Fruit fly (Drosophila melanogaster) Kc167 (cell line): ENCODE results near the gene CG9839.

Experiments used
- Myc ChIP-seq: fragments of >200 bp; optimal IDR thresholded peaks from 2 replicates; lab custom pipeline; 2017; ENCODE audit warnings: missing external identifiers
- Sin3A ChIP-seq: fragments of >200 bp; optimal IDR thresholded peaks from 2 replicates; lab custom pipeline; 2018; ENCODE audit warnings: missing external identifiers
- h ChIP-seq: fragments of >200 bp; optimal IDR thresholded peaks from 3 replicates; lab custom pipeline; 2018; ENCODE audit warnings: missing external identifiers
- insv ChIP-seq: fragments of >200 bp; optimal IDR thresholded peaks from 3 replicates; lab custom pipeline; 2018; ENCODE audit warnings: missing external identifiers
- psq ChIP-seq: fragments of >200 bp; optimal IDR thresholded peaks from 2 replicates; lab custom pipeline; 2017; ENCODE audit warnings: missing external identifiers
- ttk ChIP-seq: sonication (Bioruptor generic); optimal IDR thresholded peaks from 2 replicates; lab custom pipeline; 2017; ENCODE audit warnings: missing external identifiers

The CG9839 gene

DNA sequence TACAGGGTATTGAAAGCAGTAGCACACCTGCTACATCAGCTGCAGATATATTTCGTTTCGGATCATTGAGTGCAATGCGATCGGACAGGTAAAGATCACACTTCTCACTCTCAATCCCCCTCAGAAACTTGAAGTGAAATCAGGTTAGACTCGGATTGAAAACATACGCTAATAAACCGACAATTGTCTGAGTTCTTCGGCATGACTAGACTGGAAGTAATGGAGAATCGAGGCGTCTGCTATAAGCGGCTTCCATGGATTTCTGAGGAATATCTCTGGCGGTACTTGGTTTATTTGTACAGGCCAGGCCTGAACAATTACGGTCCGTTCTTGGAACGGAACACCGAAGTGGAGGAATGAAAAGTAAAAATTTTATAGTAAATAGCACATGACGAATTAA, 35.4 kb upstream of the CG9839 start:
- TF ChIP-seq ttk: no peak
- no peak for TF ChIP-seq Myc (lab: Kevin White, UChicago)
- no peak for TF ChIP-seq insv (lab: Kevin White, UChicago)
- TF ChIP-seq Sin3A (lab: Kevin White, UChicago): no peak
- no peak for TF ChIP-seq h (lab: Kevin White, UChicago)

DNA sequence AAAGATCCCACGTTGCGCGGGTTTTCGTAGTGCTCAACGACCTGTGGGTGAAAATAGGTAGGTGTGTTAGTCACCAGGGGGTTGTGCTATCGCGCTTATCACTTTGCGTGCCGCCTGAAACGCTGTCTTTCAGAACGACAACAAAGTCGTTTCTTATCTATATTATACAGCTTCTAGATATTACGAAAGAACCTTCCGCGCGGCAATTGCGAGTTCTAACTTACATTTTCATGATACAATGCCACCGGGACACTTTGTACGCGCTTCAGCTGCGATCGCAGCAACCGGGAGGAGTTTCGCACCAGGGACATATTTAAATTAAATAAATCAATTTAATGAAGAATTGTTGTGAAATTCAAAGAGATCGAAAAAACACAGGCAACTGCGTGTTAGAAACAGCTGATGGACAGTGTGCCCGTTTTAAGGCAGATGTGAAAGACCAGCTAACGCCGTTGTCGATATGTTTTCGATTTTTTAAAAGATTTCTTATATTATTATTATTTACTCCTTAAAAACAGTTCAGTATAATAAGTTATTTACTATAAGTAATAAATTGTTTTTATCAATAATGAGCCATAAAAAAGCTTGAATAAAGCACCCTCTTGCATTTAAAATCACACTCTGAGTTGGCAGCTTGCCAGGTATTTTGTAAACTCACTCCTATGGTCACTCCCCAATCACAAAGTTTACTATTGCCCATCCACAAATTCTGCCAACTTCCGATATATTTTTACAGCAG, 18.3 kb upstream of the CG9839 start, which contains the start of the genes IscU and CG8379:
Gene IscU, minus strand, starts transcription at position 417 of the 739 bp plus-strand sequence.
Gene CG8379, plus strand, starts transcription at position 651 of the 739 bp plus-strand sequence.
- no peak for TF ChIP-seq insv (lab: Kevin White, UChicago)
- TF ChIP-seq Myc (lab: Kevin White, UChicago): no peak
- no peak for TF ChIP-seq ttk

DNA sequence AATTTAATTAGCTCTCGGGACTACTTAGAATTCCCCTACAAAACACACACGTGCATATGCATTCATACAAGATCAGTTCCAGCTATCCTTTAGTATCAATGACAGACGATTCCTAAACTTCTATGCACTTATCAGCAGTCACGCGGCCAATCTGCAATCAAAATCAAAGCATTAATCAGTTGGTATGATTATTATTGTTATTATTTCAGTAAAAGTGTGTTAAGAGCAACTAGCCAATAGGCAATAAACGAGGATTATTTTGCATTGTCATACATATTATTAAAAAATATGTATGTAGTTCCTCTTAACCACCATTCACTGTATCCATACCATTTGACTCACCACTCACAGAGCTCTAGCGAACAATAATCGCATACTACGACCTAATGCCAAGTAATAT, 17.3 kb upstream of the CG9839 start:
- TF ChIP-seq h (lab: Kevin White, UChicago): no peak
- TF ChIP-seq insv (lab: Kevin White, UChicago): no peak
- TF ChIP-seq ttk: no peak
- no peak for TF ChIP-seq Sin3A (lab: Kevin White, UChicago)
- no peak for TF ChIP-seq psq
- no peak for TF ChIP-seq Myc (lab: Kevin White, UChicago)

DNA sequence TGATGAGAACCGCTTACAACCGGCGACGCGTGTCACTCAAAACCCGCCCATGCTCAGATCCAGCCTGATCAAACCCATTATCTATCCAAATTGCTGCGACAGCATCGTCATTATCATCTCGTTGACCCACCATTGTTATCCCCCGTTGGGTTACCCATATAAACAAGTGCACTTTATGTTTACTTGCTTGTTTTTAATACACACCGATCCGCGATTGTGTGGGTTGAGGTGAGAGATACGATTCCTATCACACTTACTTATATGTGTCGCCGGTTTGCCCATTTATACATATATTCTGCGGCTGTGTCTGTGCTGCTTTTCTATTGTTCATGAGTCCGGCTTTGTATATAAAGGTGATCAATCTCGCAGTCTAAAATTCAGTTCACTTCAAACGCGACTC, 16.0 kb upstream of the CG9839 start, which contains the start of gene CG8369:
Gene CG8369, plus strand, starts transcription at position 386 of the 400 bp plus-strand sequence.
- TF ChIP-seq ttk: no peak
- no peak for TF ChIP-seq Myc (lab: Kevin White, UChicago)
- no peak for TF ChIP-seq insv (lab: Kevin White, UChicago)
- TF ChIP-seq Sin3A (lab: Kevin White, UChicago): no peak
- TF ChIP-seq psq: no peak
- TF ChIP-seq h (lab: Kevin White, UChicago): no peak

DNA sequence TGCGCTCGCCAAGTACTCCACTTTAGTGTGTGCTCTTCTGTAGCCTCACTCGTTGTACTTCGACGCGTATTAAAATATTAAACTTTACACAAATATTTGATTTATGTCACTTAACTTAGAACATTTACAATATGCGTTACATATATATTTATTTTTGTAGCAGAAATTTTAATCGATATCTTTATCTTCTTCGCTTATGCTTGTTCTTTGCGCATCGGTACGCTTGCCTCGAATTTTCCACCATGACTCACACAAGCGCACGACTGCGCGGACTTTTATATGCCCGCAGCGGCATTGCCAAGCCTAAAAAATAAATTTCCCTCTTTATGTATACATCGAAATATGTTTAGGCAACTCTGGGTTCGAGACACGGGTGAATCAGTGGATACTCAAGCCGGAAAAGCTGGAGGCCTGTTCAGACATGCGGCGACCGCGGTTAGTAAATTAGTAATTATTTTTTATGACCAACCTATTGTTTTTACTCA, 14.9 kb upstream of the CG9839 start, which contains the start of gene aqz:
Gene aqz, minus strand, starts transcription at position 255 of the 485 bp plus-strand sequence.
- TF ChIP-seq insv (lab: Kevin White, UChicago) (no peak), Sin3A (lab: Kevin White, UChicago) (no peak), h (lab: Kevin White, UChicago) (no peak), ttk (no peak), Myc (lab: Kevin White, UChicago) (no peak), psq (no peak)

DNA sequence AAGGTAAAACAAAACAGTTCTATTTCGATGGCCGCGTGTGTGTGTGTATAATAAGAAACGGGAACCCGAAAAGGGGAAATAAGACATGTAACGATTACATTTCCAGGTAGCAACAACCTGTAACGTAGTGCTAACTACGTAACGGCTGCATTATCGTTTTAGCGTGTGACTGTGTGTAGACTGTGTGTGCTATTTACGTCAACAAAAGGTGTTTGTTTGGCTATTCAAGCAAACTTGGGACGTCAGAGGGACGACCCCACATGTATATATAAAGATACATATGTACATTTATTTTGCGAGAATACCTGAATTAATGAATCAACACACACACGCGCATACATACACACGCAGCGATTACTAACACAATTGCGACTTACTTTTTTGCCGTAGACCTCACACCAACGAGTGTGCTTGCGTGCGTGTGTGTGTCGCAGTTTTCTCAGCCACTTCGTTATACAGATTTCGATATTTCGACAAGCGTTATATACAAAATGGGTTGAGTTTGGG, 14.0 kb upstream of the CG9839 start:
- TF ChIP-seq Sin3A (lab: Kevin White, UChicago): no peak
- TF ChIP-seq insv (lab: Kevin White, UChicago): no peak
- no peak for TF ChIP-seq h (lab: Kevin White, UChicago)
- TF ChIP-seq Myc (lab: Kevin White, UChicago): no peak
- TF ChIP-seq ttk: no peak
- no peak for TF ChIP-seq psq

DNA sequence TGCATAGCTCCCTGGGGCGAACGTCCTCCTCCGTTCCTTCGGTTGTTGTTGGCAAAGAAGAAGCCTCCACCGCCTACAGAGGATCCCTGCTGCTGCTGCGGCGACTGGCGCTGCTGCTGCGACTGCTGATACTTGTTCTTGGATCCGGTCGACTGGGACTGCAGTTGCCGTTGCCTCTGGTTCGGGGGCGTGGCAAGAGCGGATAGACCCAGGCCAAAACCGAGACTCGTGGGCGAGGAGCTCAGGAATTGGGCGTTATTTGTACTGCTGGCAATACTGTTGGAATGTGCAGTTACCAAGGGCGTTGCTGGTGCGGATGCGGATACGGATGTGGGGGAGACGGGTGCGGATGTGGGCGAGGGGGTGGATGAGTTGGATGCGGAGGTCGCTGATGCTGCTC, 12.6 kb upstream of the CG9839 start:
- TF ChIP-seq Myc (lab: Kevin White, UChicago) (no peak), ttk (peak; percentile 98)

DNA sequence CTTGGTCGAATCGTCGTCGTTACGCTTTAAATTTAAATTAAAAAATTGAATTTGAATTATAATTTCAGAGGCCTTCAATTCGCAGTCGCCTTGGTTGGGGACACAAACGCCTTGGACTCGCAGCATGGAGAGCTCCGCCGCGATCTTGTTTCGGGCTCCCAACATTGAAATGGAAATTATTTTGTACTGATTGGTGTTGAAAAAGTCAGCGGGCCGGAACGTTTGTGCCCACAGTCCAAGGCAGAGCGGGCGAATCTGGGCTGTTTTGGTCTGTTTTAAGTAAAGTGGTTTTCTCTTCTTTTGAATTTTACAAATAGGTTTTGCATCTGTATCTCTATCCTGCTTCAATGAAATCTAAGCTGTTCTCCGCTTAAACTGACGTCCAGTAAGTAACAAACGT, 9.5 kb upstream of the CG9839 start:
- TF ChIP-seq h (lab: Kevin White, UChicago) (no peak), insv (lab: Kevin White, UChicago) (no peak), ttk (no peak), psq (no peak), Myc (lab: Kevin White, UChicago) (no peak)

DNA sequence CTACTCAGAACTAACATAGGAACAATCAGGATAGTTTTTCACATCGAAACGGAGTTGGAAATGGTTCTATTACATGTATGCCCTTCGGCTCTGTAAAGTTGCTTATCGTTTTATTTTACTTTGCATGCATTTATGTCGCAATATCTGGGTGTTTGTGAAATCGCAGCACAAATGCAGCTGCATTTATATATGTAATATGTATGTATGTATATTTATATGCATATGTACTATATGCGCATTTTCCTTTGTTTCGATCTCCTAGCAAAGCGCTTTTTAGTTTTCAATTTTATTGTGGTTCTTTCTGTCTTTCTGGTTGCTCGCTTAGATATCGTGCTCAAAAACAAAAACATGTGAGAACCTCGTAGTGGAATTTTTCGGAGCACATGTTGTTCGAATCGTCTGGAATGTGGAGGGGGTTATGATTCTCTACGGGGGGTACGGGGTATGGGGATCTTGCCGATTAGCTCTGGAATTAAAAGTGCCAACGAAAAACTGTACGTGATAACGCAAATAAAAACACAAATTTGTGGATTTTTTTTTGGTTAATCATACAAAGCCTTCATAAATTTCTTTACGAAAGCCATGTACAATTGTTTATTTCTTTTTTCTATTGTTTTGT, 8.5 kb upstream of the CG9839 start:
- TF ChIP-seq psq (no peak), insv (lab: Kevin White, UChicago) (no peak), ttk (no peak)

DNA sequence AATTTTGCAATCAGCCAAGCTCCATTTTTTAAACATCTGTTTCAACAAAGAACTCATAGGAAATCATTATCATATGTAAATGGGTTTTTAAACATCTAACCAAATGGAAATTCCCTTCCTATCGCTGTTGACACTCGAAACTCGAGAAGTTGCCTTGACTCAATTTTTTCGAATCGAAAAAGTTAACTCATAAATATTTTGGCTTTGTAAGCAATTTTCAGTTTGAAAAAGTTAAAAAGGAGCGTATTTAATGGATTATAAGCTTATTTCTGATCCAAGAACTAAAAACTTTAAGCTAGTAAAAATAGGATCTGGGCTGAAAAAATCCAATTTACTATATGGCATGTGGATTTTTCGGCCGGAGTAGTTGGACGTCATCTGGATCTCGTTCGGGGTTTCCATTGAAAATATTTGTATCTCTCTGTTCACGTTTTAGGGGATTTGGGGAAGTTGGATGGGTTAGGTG, 7.6 kb upstream of the CG9839 start, which contains the start of gene CG9837:
Gene CG9837, minus strand, starts transcription at position 416 of the 466 bp plus-strand sequence.
- no peak for TF ChIP-seq insv (lab: Kevin White, UChicago)
- no peak for TF ChIP-seq h (lab: Kevin White, UChicago)

DNA sequence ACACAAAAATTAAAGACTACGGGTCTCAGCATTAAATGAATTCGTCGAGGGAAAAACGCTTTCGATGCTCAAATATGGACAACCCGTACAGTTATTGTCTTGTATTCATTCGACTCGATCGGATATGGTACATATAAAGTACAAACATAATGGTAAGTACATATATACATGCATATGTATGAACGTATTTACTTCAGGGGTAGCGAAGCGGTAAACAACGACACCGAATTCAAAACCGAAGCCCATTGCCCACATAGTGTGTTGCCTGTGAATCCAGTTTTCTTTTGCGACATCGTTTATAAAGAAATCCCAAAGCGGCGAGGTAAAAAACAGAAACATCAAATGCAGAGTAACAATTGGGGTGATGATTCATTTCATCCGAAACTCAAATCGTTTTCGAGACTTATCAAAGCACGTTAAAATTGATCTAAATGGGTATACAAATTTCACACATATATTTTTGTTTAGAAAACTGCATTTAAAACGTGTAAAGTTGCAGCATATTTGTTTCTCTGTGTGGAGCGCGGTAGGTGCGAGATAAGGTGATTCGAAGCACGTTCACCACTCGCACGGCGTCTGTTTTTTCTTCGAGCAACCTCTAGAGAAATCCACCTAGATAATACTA, 6.9 kb upstream of the CG9839 start:
- TF ChIP-seq ttk (no peak), Sin3A (lab: Kevin White, UChicago) (no peak), insv (lab: Kevin White, UChicago) (no peak), Myc (lab: Kevin White, UChicago) (no peak), h (lab: Kevin White, UChicago) (no peak)

DNA sequence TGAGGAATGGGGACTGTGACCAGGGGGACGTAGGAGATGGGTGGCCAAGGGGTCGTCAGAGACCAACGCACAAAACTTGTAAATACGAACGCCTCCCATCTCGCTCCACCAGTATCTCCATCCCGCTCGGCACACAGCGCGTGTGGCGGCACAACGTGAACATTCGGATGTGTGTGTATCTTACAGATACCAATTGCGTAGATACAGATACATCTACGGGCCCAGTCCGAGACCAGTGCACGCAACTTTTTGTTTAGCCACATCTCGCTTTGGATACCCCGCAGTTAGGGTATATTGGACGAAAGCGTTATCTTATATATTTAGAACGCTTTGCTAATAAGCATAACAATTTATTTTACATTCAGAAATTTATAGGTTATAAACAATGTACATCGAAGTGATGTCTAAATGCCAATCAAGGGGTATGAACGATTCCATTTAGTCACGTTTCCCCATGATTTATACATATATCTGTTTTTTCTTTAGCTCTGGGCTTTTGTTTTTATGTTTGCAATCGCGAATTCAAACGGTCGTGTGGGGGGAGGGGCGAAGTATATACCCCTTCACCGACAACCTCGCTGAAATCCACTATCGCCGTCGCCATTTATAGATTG, 5.8 kb upstream of the CG9839 start:
- TF ChIP-seq Sin3A (lab: Kevin White, UChicago) (no peak), psq (no peak), Myc (lab: Kevin White, UChicago) (no peak), insv (lab: Kevin White, UChicago) (no peak), ttk (no peak), h (lab: Kevin White, UChicago) (no peak)
